Worm (Caenorhabditis elegans) whole organism, L1 larva: Measurements from ENCODE around the gene F09F9.3.

ENCODE experiments used
- C34B4.2 ChIP-seq: sonication (generic microtip); optimal IDR thresholded peaks from 2 replicates; lab custom pipeline; 2017; ENCODE audit warnings: mild to moderate bottlenecking, missing genetic modification characterization, missing compliant biosample characterization
- aly-2 ChIP-seq: fragments of 150-350 bp; optimal IDR thresholded peaks from 2 replicates; lab custom pipeline; 2014; ENCODE audit warnings: missing biosample characterization, missing genetic modification characterization
- blmp-1 ChIP-seq: fragments of 150-350 bp; optimal IDR thresholded peaks from 2 replicates; lab custom pipeline; 2014; ENCODE audit warnings: missing biosample characterization, missing genetic modification characterization
- ceh-82 ChIP-seq, 3 experiments: fragments of 150-350 bp in 1 of 3; sonication (generic microtip) in 2 of 3; optimal IDR thresholded peaks; 2 replicates each; lab custom pipeline; 2014 to 2017; ENCODE audit warnings: missing biosample characterization in 3 of 3, missing genetic modification characterization in 3 of 3
- ceh-90 ChIP-seq: sonication (generic microtip); optimal IDR thresholded peaks from 2 replicates; lab custom pipeline; 2016; ENCODE audit warnings: missing genetic modification characterization, missing compliant biosample characterization
- ces-1 ChIP-seq: fragments of 150-350 bp; optimal IDR thresholded peaks from 2 replicates; lab custom pipeline; 2014; ENCODE audit warnings: missing biosample characterization, missing genetic modification reagents, missing genetic modification characterization
- dsc-1 ChIP-seq: sonication (generic microtip); optimal IDR thresholded peaks from 2 replicates; lab custom pipeline; 2016; ENCODE audit warnings: mild to moderate bottlenecking, missing genetic modification characterization, missing compliant biosample characterization
- efl-1 ChIP-seq, 4 experiments: fragments of 150-350 bp; optimal IDR thresholded peaks in 3 of 4; peaks in 1 of 4; 1 replicate in 1 of 4; 2 replicates in 3 of 4; lab custom pipeline; 2014; ENCODE audit warnings: missing biosample characterization in 2 of 4, missing genetic modification characterization in 2 of 4, missing genetic modification reagents in 2 of 4
- egl-13 ChIP-seq: sonication (generic microtip); optimal IDR thresholded peaks from 2 replicates; lab custom pipeline; 2016; ENCODE audit warnings: missing genotype, missing genetic modification reagents, missing genetic modification characterization, missing compliant biosample characterization
- elt-3 ChIP-seq, 6 experiments: fragments of 150-350 bp in 1 of 6; sonication (generic microtip); optimal IDR thresholded peaks; 2 replicates each; lab custom pipeline; 2017 to 2018; ENCODE audit warnings: missing biosample characterization in 6 of 6, missing genetic modification characterization in 6 of 6, inconsistent platforms in 1 of 6
- ets-5 ChIP-seq: fragments of 200-800 bp; sonication (Bioruptor generic); IDR thresholded peaks from 2 replicates; pipeline ENCODE4 v1.3.6; 2022; ENCODE audit warnings: missing genetic modification characterization, missing compliant biosample characterization
- fkh-4 ChIP-seq: sonication (generic microtip); optimal IDR thresholded peaks from 2 replicates; lab custom pipeline; 2016; ENCODE audit warnings: missing compliant biosample characterization, missing genetic modification characterization, borderline replicate concordance
- hpl-2 ChIP-seq: fragments of 150-350 bp; optimal IDR thresholded peaks from 2 replicates; lab custom pipeline; 2014; ENCODE audit warnings: missing biosample characterization, missing genetic modification reagents, missing genetic modification characterization
- isw-1 ChIP-seq: fragments of 200-800 bp; sonication (Bioruptor generic); IDR thresholded peaks from 2 replicates; pipeline ENCODE4 v1.3.6; 2022; ENCODE audit warnings: missing genetic modification characterization, missing compliant biosample characterization
- jun-1 ChIP-seq: fragments of 150-350 bp; optimal IDR thresholded peaks from 2 replicates; lab custom pipeline; 2014; ENCODE audit warnings: missing biosample characterization, missing genetic modification reagents, missing genetic modification characterization
- lin-14 ChIP-seq: fragments of 200-800 bp; sonication (Bioruptor generic); optimal IDR thresholded peaks from 2 replicates; lab custom pipeline; 2018; ENCODE audit warnings: mild to moderate bottlenecking, missing genetic modification characterization, moderate library complexity, missing compliant biosample characterization
- lin-15B ChIP-seq: fragments of 150-350 bp; sonication (generic microtip); optimal IDR thresholded peaks from 3 replicates; lab custom pipeline; 2014; ENCODE audit warnings: missing biosample characterization, missing genetic modification characterization
- lin-35 ChIP-seq, 2 experiments: fragments of 150-350 bp; optimal IDR thresholded peaks; 2 replicates each; lab custom pipeline; 2014; ENCODE audit warnings: missing biosample characterization in 2 of 2, missing genetic modification characterization in 2 of 2, missing genetic modification reagents in 2 of 2
- lir-3 ChIP-seq: sonication (generic microtip); optimal IDR thresholded peaks from 2 replicates; lab custom pipeline; 2016; ENCODE audit warnings: mild to moderate bottlenecking, missing genetic modification characterization, moderate library complexity, missing compliant biosample characterization; ENCODE audit not compliant: poor library complexity
- mab-9 ChIP-seq: fragments of 200-800 bp; sonication (Bioruptor generic); IDR thresholded peaks from 2 replicates; pipeline ENCODE4 v1.3.6; 2022; ENCODE audit warnings: missing genetic modification reagents, missing genetic modification characterization, missing compliant biosample characterization
- mdl-1 ChIP-seq, 2 experiments: fragments of 150-350 bp; optimal IDR thresholded peaks; 2 replicates each; lab custom pipeline; 2014 to 2017; ENCODE audit warnings: missing biosample characterization in 2 of 2, missing genetic modification characterization in 2 of 2, inconsistent platforms in 1 of 2
- mep-1 ChIP-seq: fragments of 150-350 bp; optimal IDR thresholded peaks from 2 replicates; lab custom pipeline; 2014; ENCODE audit warnings: missing biosample characterization, missing genetic modification characterization
- nhr-11 ChIP-seq: fragments of 150-350 bp; optimal IDR thresholded peaks from 2 replicates; lab custom pipeline; 2014; ENCODE audit warnings: missing biosample characterization, missing genetic modification characterization
- nhr-19 ChIP-seq: fragments of 200-800 bp; sonication (Bioruptor generic); conservative IDR thresholded peaks from 2 replicates; pipeline ENCODE4 v1.3.6; 2022; ENCODE audit warnings: missing genetic modification characterization, missing compliant biosample characterization
- nhr-20 ChIP-seq: sonication (generic microtip); optimal IDR thresholded peaks from 2 replicates; lab custom pipeline; 2016; ENCODE audit warnings: mild to moderate bottlenecking, missing genetic modification characterization, missing compliant biosample characterization
- nhr-28 ChIP-seq: fragments of 150-350 bp; optimal IDR thresholded peaks from 2 replicates; lab custom pipeline; 2014; ENCODE audit warnings: missing biosample characterization, missing genetic modification characterization
- nhr-47 ChIP-seq: sonication (generic microtip); optimal IDR thresholded peaks from 2 replicates; lab custom pipeline; 2016; ENCODE audit warnings: mild to moderate bottlenecking, missing genetic modification characterization, moderate library complexity, missing compliant biosample characterization
- nhr-71 ChIP-seq: sonication (generic microtip); optimal IDR thresholded peaks from 2 replicates; lab custom pipeline; 2016; ENCODE audit warnings: mild to moderate bottlenecking, missing genetic modification characterization, moderate library complexity, missing compliant biosample characterization
- nhr-84 ChIP-seq: sonication (generic microtip); optimal IDR thresholded peaks from 2 replicates; lab custom pipeline; 2017; ENCODE audit warnings: missing biosample characterization, missing genetic modification characterization
- nhr-85 ChIP-seq: sonication (generic microtip); peaks from one replicate; lab custom pipeline; 2016; ENCODE audit warnings: missing genetic modification characterization, inconsistent platforms, missing compliant biosample characterization
- nhr-90 ChIP-seq: sonication (generic microtip); optimal IDR thresholded peaks from 2 replicates; lab custom pipeline; 2016; ENCODE audit warnings: mild to moderate bottlenecking, missing genetic modification characterization, missing compliant biosample characterization; ENCODE audit not compliant: poor library complexity
- pax-3 ChIP-seq: fragments of 200-800 bp; sonication (Bioruptor generic); optimal IDR thresholded peaks from 2 replicates; lab custom pipeline; 2018; ENCODE audit warnings: mild to moderate bottlenecking, missing genetic modification characterization, moderate library complexity, missing compliant biosample characterization
- rnt-1 ChIP-seq: sonication (generic microtip); optimal IDR thresholded peaks from 2 replicates; lab custom pipeline; 2016; ENCODE audit warnings: mild to moderate bottlenecking, missing genetic modification characterization, moderate library complexity, missing compliant biosample characterization
- skn-1 ChIP-seq: fragments of 150-350 bp; optimal IDR thresholded peaks from 2 replicates; lab custom pipeline; 2014; ENCODE audit warnings: missing biosample characterization, missing genetic modification characterization
- snpc-4 ChIP-seq: fragments of 150-350 bp; optimal IDR thresholded peaks from 2 replicates; lab custom pipeline; 2014; ENCODE audit warnings: missing biosample characterization, missing genetic modification characterization
- snu-23 ChIP-seq: sonication (generic microtip); optimal IDR thresholded peaks from 2 replicates; lab custom pipeline; 2016; ENCODE audit warnings: missing genetic modification characterization, missing compliant biosample characterization
- sup-37 ChIP-seq: fragments of 200-800 bp; sonication (Bioruptor generic); optimal IDR thresholded peaks from 2 replicates; lab custom pipeline; 2018; ENCODE audit warnings: mild to moderate bottlenecking, missing genetic modification characterization, missing compliant biosample characterization
- tbx-2 ChIP-seq: sonication (generic microtip); optimal IDR thresholded peaks from 2 replicates; lab custom pipeline; 2016; ENCODE audit warnings: missing genetic modification characterization, missing compliant biosample characterization
- tlp-1 ChIP-seq: fragments of 150-350 bp; optimal IDR thresholded peaks from 2 replicates; lab custom pipeline; 2014; ENCODE audit warnings: missing biosample characterization, missing genetic modification characterization
- unc-130 ChIP-seq: fragments of 150-350 bp; optimal IDR thresholded peaks from 2 replicates; lab custom pipeline; 2017; ENCODE audit warnings: missing biosample characterization, missing genetic modification characterization, inconsistent platforms
- unc-30 ChIP-seq: sonication (generic microtip); optimal IDR thresholded peaks from 2 replicates; lab custom pipeline; 2017; ENCODE audit warnings: missing biosample characterization, missing genetic modification characterization
- unc-98 ChIP-seq: fragments of 200-800 bp; sonication (Bioruptor generic); IDR thresholded peaks from 2 replicates; pipeline ENCODE4 v1.3.6; 2022; ENCODE audit warnings: missing genetic modification characterization, missing compliant biosample characterization
- zip-4 ChIP-seq: fragments of 200-800 bp; sonication (Bioruptor generic); optimal IDR thresholded peaks from 2 replicates; lab custom pipeline; 2018; ENCODE audit warnings: mild to moderate bottlenecking, missing genetic modification characterization, moderate library complexity, missing compliant biosample characterization
- ztf-11 ChIP-seq, 2 experiments: sonication (generic microtip); optimal IDR thresholded peaks; 2 replicates each; lab custom pipeline; 2016 to 2017; ENCODE audit warnings: missing genetic modification characterization in 2 of 2, missing biosample characterization in 1 of 2, missing compliant biosample characterization in 1 of 2
- ztf-4 ChIP-seq: fragments of 150-350 bp; optimal IDR thresholded peaks from 2 replicates; lab custom pipeline; 2014; ENCODE audit warnings: missing biosample characterization, missing genetic modification characterization

The F09F9.3 gene

ce11 chrX:4159929-4160328, 39.1 kb upstream of the F09F9.3 start:
- TF ChIP-seq tbx-2 (tag; lab: Kevin White, UChicago) (no peak), jun-1 (tag; lab: Kevin White, UChicago) (no peak), nhr-90 (tag; lab: Kevin White, UChicago) (no peak), fkh-4 (tag; lab: Kevin White, UChicago) (no peak), lir-3 (no peak), unc-98 (no peak), lin-15B (tag; lab: Kevin White, UChicago) (no peak), snpc-4 (tag; lab: Kevin White, UChicago) (no peak), nhr-19 (GFP tag; lab: Robert Waterston, UW) (no peak), efl-1 (optimal IDR thresholded peaks at IDR 0.05; lab: Kevin White, UChicago) (no peak), efl-1 (GFP tag; optimal IDR thresholded peaks at IDR 0.05 in 1 of 2; lab: Kevin White, UChicago) (no peak)

- TF ChIP-seq efl-1 (optimal IDR thresholded peaks at IDR 0.05; lab: Kevin White, UChicago) (no peak), efl-1 (GFP tag; optimal IDR thresholded peaks at IDR 0.05 in 1 of 2; lab: Kevin White, UChicago) (peak in 1 of 2 experiments; percentile 60), lin-14 (GFP tag; lab: Kevin White, UChicago) (peak; percentile 13), blmp-1 (peak; percentile 32), nhr-84 (tag; lab: Kevin White, UChicago) (no peak), mdl-1 (tag; optimal IDR thresholded peaks at IDR 0.05; lab: Kevin White, UChicago) (no peak)
Observed at ce11 chrX:4159185-4159871, 38.5 kb upstream of the F09F9.3 start.

ce11 chrX:4157896-4158295, 37.1 kb upstream of the F09F9.3 start:
- no peak for TF ChIP-seq zip-4 (GFP tag; lab: Kevin White, UChicago)
- TF ChIP-seq snu-23, result peak; percentile 50
- TF ChIP-seq ets-5 (GFP tag; lab: Robert Waterston, UW), result no peak
- TF ChIP-seq lin-14 (GFP tag; lab: Kevin White, UChicago), result peak; percentile 78
- no peak for TF ChIP-seq hpl-2 (GFP tag; lab: Kevin White, UChicago)
- TF ChIP-seq nhr-71 (tag; lab: Kevin White, UChicago), result peak; percentile 58
- no peak for TF ChIP-seq ztf-4 (tag; lab: Kevin White, UChicago)
- TF ChIP-seq dsc-1 (tag; lab: Kevin White, UChicago), result peak; percentile 67
- TF ChIP-seq mab-9 (GFP tag; lab: Robert Waterston, UW), result no peak
- TF ChIP-seq nhr-20 (tag; lab: Kevin White, UChicago), result peak; percentile 30
- no peak for TF ChIP-seq nhr-19 (GFP tag; lab: Robert Waterston, UW)
- TF ChIP-seq nhr-85 (tag; lab: Kevin White, UChicago), result peak; percentile 53
- no peak for TF ChIP-seq C34B4.2
- peak; percentile 64 for TF ChIP-seq egl-13 (tag; lab: Kevin White, UChicago)
- TF ChIP-seq unc-130, result no peak
- no peak for TF ChIP-seq isw-1 (GFP tag; lab: Robert Waterston, UW)
- no peak for TF ChIP-seq nhr-28 (tag; lab: Kevin White, UChicago)
- TF ChIP-seq aly-2, result no peak
- TF ChIP-seq rnt-1 (tag; lab: Kevin White, UChicago), result peak; percentile 62
- no peak for TF ChIP-seq ceh-90 (tag; lab: Kevin White, UChicago)
- TF ChIP-seq nhr-90 (tag; lab: Kevin White, UChicago), result peak; percentile 10
- TF ChIP-seq nhr-47 (tag; lab: Kevin White, UChicago), result peak; percentile 31
- no peak for TF ChIP-seq pax-3 (tag; lab: Kevin White, UChicago)
- TF ChIP-seq sup-37 (GFP tag; lab: Kevin White, UChicago), result no peak
- TF ChIP-seq tbx-2 (tag; lab: Kevin White, UChicago), result peak; percentile 26
- TF ChIP-seq tlp-1 (tag; lab: Kevin White, UChicago), result no peak
- no peak for TF ChIP-seq ceh-82 (tag; optimal IDR thresholded peaks at IDR 0.05; lab: Kevin White, UChicago)
- no peak for TF ChIP-seq nhr-11
- TF ChIP-seq ces-1 (GFP tag; lab: Kevin White, UChicago), result no peak
- peak in 2 of 6 experiments; percentile 30 to 56 for TF ChIP-seq elt-3 (tag; optimal IDR thresholded peaks at IDR 0.05; lab: Kevin White, UChicago)
- peak in 1 of 2 experiments; percentile 22 for TF ChIP-seq mdl-1 (tag; optimal IDR thresholded peaks at IDR 0.05; lab: Kevin White, UChicago)
- peak; percentile 20 for TF ChIP-seq mep-1 (tag; lab: Kevin White, UChicago)
- no peak for TF ChIP-seq unc-30
- TF ChIP-seq skn-1, result peak; percentile 22
- peak in 1 of 2 experiments; percentile 12 for TF ChIP-seq ztf-11 (tag; optimal IDR thresholded peaks at IDR 0.05; lab: Kevin White, UChicago)
- peak in 1 of 2 experiments; percentile 8 for TF ChIP-seq lin-35 (GFP tag; optimal IDR thresholded peaks at IDR 0.05; lab: Kevin White, UChicago)
